Worm (Caenorhabditis elegans): ENCODE results near the gene C05B5.4.

DNA sequence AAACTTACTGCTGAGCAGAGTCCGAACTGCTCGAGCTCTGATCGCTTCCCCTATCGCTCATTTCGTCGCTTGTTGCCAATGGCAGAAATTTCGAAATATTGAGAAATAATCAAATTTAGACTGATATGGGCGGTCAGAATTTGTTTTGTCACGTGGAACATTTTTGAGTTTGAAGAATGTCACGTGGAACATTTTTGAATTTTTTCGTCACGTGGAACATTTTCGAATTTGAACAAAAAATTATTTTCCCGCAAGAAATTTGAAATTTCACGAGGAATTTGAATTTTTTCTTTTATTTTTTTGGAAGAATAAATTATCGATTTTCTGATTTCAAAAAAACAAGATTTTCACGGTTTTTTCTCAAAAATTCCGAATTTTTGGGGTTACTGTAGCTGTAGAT is 16.4 kb downstream of the C05B5.4 start, which contains the start of gene fbxa-155:
- no peak for TF ChIP-seq egl-27 (tag; optimal IDR thresholded peaks at IDR 0.05)
- TF ChIP-seq R02D3.7 (tag; optimal IDR thresholded peaks at IDR 0.05) = no peak
- no peak for TF ChIP-seq lsy-12 (tag; optimal IDR thresholded peaks at IDR 0.05)
- TF ChIP-seq nhr-76 (tag; optimal IDR thresholded peaks at IDR 0.05) = no peak
- no peak for TF ChIP-seq lin-15B (tag; optimal IDR thresholded peaks at IDR 0.05)
- TF ChIP-seq ama-1 (optimal IDR thresholded peaks at IDR 0.05) = no peak
- no peak for TF ChIP-seq nhr-11 (tag; optimal IDR thresholded peaks at IDR 0.05)
- no peak for TF ChIP-seq ceh-82 (tag; optimal IDR thresholded peaks at IDR 0.05)
- no peak for TF ChIP-seq unc-62 (GFP tag; optimal IDR thresholded peaks at IDR 0.05)
- TF ChIP-seq unc-39 (tag; optimal IDR thresholded peaks at IDR 0.05) = no peak
- no peak for TF ChIP-seq lin-39 (tag; optimal IDR thresholded peaks at IDR 0.05)
- no peak for TF ChIP-seq nhr-237 (tag; optimal IDR thresholded peaks at IDR 0.05)
